Worm (Caenorhabditis elegans) whole organism, L1 larva: ENCODE data around the gene F18A11.3.
A peak's percentile ranks its signal among the peaks of the same experiment; 100 is the strongest.

Experiments used
- Y116A8C.19 ChIP-seq: sonication (generic microtip); optimal IDR thresholded peaks from 2 replicates; lab custom pipeline; 2016; ENCODE audit warnings: missing compliant biosample characterization, missing genetic modification characterization, borderline replicate concordance
- aly-2 ChIP-seq: fragments of 150-350 bp; optimal IDR thresholded peaks from 2 replicates; lab custom pipeline; 2014; ENCODE audit warnings: missing biosample characterization, missing genetic modification characterization
- blmp-1 ChIP-seq: fragments of 150-350 bp; optimal IDR thresholded peaks from 2 replicates; lab custom pipeline; 2014; ENCODE audit warnings: missing biosample characterization, missing genetic modification characterization
- ces-1 ChIP-seq: fragments of 150-350 bp; optimal IDR thresholded peaks from 2 replicates; lab custom pipeline; 2014; ENCODE audit warnings: missing biosample characterization, missing genetic modification reagents, missing genetic modification characterization
- pax-3 ChIP-seq: fragments of 200-800 bp; sonication (Bioruptor generic); optimal IDR thresholded peaks from 2 replicates; lab custom pipeline; 2018; ENCODE audit warnings: mild to moderate bottlenecking, missing genetic modification characterization, moderate library complexity, missing compliant biosample characterization
- unc-30 ChIP-seq: sonication (generic microtip); optimal IDR thresholded peaks from 2 replicates; lab custom pipeline; 2017; ENCODE audit warnings: missing biosample characterization, missing genetic modification characterization
- unc-62 ChIP-seq: fragments of 150-350 bp; optimal IDR thresholded peaks from 2 replicates; lab custom pipeline; 2014; ENCODE audit warnings: missing biosample characterization, missing genetic modification reagents, missing genetic modification characterization
- zag-1 ChIP-seq: fragments of 150-350 bp; optimal IDR thresholded peaks from 2 replicates; lab custom pipeline; 2014; ENCODE audit warnings: missing biosample characterization, missing genetic modification characterization

DNA sequence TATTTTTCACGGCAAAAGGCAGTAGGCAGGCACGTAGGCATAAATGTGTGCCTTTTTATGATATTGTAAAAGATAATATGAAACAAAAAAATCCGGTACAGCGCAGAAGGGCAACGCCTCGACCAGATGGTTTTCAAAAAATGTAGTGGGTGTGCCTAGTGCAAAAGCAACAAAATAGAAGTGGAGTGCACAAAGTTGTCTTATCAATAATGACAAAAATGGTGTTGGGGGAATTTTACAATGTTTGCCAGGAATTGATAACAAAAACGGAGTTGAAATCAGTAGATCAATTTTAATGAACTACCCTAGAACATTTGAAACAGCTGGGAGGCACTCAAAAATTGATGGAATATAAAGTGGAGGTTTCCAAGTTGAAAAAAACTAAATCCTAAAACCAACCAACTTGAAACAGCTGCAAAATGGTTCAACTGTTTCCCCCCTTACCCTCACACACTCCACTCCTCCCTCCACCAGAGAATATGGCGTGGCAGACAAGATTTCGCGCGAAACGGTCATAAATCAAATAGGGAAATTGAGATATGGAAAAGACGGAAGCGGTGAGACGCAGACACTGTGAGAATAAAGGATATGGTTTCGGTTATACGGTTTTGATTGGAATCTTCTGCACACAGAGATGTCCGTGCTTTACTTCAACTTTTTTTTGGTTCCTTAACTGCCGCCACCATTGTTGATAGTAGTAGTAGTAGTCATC, 32.3 kb downstream of the F18A11.3 start:
- no peak for TF ChIP-seq unc-62 (GFP tag; lab: Kevin White, UChicago)
- no peak for TF ChIP-seq Y116A8C.19 (tag; lab: Kevin White, UChicago)
- peak; percentile 88 for TF ChIP-seq blmp-1 (tag; lab: Kevin White, UChicago)
- no peak for TF ChIP-seq unc-30 (tag; lab: Kevin White, UChicago)
- no peak for TF ChIP-seq zag-1 (tag; lab: Kevin White, UChicago)
- no peak for TF ChIP-seq ces-1 (GFP tag; lab: Kevin White, UChicago)
- TF ChIP-seq pax-3 (tag; lab: Kevin White, UChicago): no peak
- no peak for TF ChIP-seq aly-2
